Fruit fly (Drosophila melanogaster): ENCODE results near the gene CG14005.

The CG14005 gene

dm6 chr2L:5783731-5784130 is 18.0 kb downstream of the CG14005 start, which contains the start of gene CG31913:
Gene CG31913 (plus strand): TSS chr2L:5784031.
- TF ChIP-seq CTCF (optimal IDR thresholded peaks at IDR 0.05), result no peak
- no peak for TF ChIP-seq CG8478 (optimal IDR thresholded peaks at IDR 0.05)

dm6 chr2L:5782866-5783265 is 18.9 kb downstream of the CG14005 start:
- TF ChIP-seq CG8478 (optimal IDR thresholded peaks at IDR 0.05) (no peak), CTCF (optimal IDR thresholded peaks at IDR 0.05) (no peak)

- TF ChIP-seq CG8478 (optimal IDR thresholded peaks at IDR 0.05) (no peak), CTCF (optimal IDR thresholded peaks at IDR 0.05) (no peak)
Observed at dm6 chr2L:5781181-5781580, 20.6 kb downstream of the CG14005 start.

- no peak for TF ChIP-seq CTCF (optimal IDR thresholded peaks at IDR 0.05)
- no peak for TF ChIP-seq CG8478 (optimal IDR thresholded peaks at IDR 0.05)
Observed at dm6 chr2L:5780703-5781102, 21.1 kb downstream of the CG14005 start.

- TF ChIP-seq CTCF (optimal IDR thresholded peaks at IDR 0.05), result no peak
- TF ChIP-seq CG8478 (optimal IDR thresholded peaks at IDR 0.05), result no peak
Observed at dm6 chr2L:5778157-5778556, 23.6 kb downstream of the CG14005 start.

dm6 chr2L:5772262-5772661 is 29.5 kb downstream of the CG14005 start:
- TF ChIP-seq CTCF (optimal IDR thresholded peaks at IDR 0.05) (no peak), CG8478 (optimal IDR thresholded peaks at IDR 0.05) (no peak)

dm6 chr2L:5771179-5771578 is 30.6 kb downstream of the CG14005 start:
- peak; percentile 94 to 98 for TF ChIP-seq CTCF (optimal IDR thresholded peaks at IDR 0.05)
- no peak for TF ChIP-seq CG8478 (optimal IDR thresholded peaks at IDR 0.05)

dm6 chr2L:5766498-5767008 is 35.2 kb downstream of the CG14005 start:
- TF ChIP-seq CG8478 (optimal IDR thresholded peaks at IDR 0.05) (no peak), CTCF (optimal IDR thresholded peaks at IDR 0.05) (no peak)

- no peak for TF ChIP-seq CG8478 (optimal IDR thresholded peaks at IDR 0.05)
- no peak for TF ChIP-seq CTCF (optimal IDR thresholded peaks at IDR 0.05)
Observed at dm6 chr2L:5766042-5766441, 35.7 kb downstream of the CG14005 start, which contains the start of gene obst-E. Gene obst-E (minus strand): TSS chr2L:5766142.

dm6 chr2L:5765139-5765538 is 36.6 kb downstream of the CG14005 start:
- TF ChIP-seq CTCF (optimal IDR thresholded peaks at IDR 0.05) (no peak), CG8478 (optimal IDR thresholded peaks at IDR 0.05) (no peak)

- no peak for TF ChIP-seq CTCF (optimal IDR thresholded peaks at IDR 0.05)
- TF ChIP-seq CG8478 (optimal IDR thresholded peaks at IDR 0.05), result no peak
Observed at dm6 chr2L:5751448-5751847, 50.3 kb downstream of the CG14005 start.

All from S2 (cell line).